Worm (Caenorhabditis elegans) whole organism, L1 larva: ENCODE results near the gene C35D6.13.
A peak's percentile ranks its signal among the peaks of the same experiment; 100 is the strongest.

Experiments
- Y116A8C.19 ChIP-seq: sonication (generic microtip); optimal IDR thresholded peaks from 2 replicates; lab custom pipeline; 2016; ENCODE audit warnings: missing compliant biosample characterization, missing genetic modification characterization, borderline replicate concordance
- ama-1 ChIP-seq: fragments of 150-350 bp; optimal IDR thresholded peaks from 2 replicates; lab custom pipeline; 2014
- dpl-1 ChIP-seq, 3 experiments: fragments of 150-350 bp in 2 of 3; sonication (generic microtip) in 1 of 3; optimal IDR thresholded peaks; 2 replicates each; lab custom pipeline; 2014 to 2017; ENCODE audit warnings: missing biosample characterization in 3 of 3, missing genetic modification characterization in 3 of 3, missing genetic modification reagents in 3 of 3
- egl-13 ChIP-seq: sonication (generic microtip); optimal IDR thresholded peaks from 2 replicates; lab custom pipeline; 2016; ENCODE audit warnings: missing genotype, missing genetic modification reagents, missing genetic modification characterization, missing compliant biosample characterization
- elt-2 ChIP-seq: sonication (generic microtip); optimal IDR thresholded peaks from 2 replicates; lab custom pipeline; 2016; ENCODE audit warnings: missing genetic modification characterization, mild to moderate bottlenecking, inconsistent platforms, missing compliant biosample characterization, missing genetic modification reagents
- elt-3 ChIP-seq, 6 experiments: fragments of 150-350 bp in 1 of 6; sonication (generic microtip); optimal IDR thresholded peaks; 2 replicates each; lab custom pipeline; 2017 to 2018; ENCODE audit warnings: missing biosample characterization in 6 of 6, missing genetic modification characterization in 6 of 6, inconsistent platforms in 1 of 6
- lin-39 ChIP-seq: fragments of 150-350 bp; optimal IDR thresholded peaks from 2 replicates; lab custom pipeline; 2014; ENCODE audit warnings: missing biosample characterization, missing genetic modification reagents, missing genetic modification characterization
- mab-9 ChIP-seq: fragments of 200-800 bp; sonication (Bioruptor generic); IDR thresholded peaks from 2 replicates; pipeline ENCODE4 v1.3.6; 2022; ENCODE audit warnings: missing genetic modification reagents, missing genetic modification characterization, missing compliant biosample characterization
- mdl-1 ChIP-seq, 2 experiments: fragments of 150-350 bp; optimal IDR thresholded peaks; 2 replicates each; lab custom pipeline; 2014 to 2017; ENCODE audit warnings: missing biosample characterization in 2 of 2, missing genetic modification characterization in 2 of 2, inconsistent platforms in 1 of 2
- nhr-12 ChIP-seq: sonication (generic microtip); optimal IDR thresholded peaks from 2 replicates; lab custom pipeline; 2017; ENCODE audit warnings: missing biosample characterization, missing genetic modification characterization
- sptf-1 ChIP-seq: fragments of 150-350 bp; optimal IDR thresholded peaks from 2 replicates; lab custom pipeline; 2014; ENCODE audit warnings: missing biosample characterization, missing genetic modification characterization
- tbx-2 ChIP-seq: sonication (generic microtip); optimal IDR thresholded peaks from 2 replicates; lab custom pipeline; 2016; ENCODE audit warnings: missing genetic modification characterization, missing compliant biosample characterization
- unc-62 ChIP-seq: fragments of 150-350 bp; optimal IDR thresholded peaks from 2 replicates; lab custom pipeline; 2014; ENCODE audit warnings: missing biosample characterization, missing genetic modification reagents, missing genetic modification characterization

DNA sequence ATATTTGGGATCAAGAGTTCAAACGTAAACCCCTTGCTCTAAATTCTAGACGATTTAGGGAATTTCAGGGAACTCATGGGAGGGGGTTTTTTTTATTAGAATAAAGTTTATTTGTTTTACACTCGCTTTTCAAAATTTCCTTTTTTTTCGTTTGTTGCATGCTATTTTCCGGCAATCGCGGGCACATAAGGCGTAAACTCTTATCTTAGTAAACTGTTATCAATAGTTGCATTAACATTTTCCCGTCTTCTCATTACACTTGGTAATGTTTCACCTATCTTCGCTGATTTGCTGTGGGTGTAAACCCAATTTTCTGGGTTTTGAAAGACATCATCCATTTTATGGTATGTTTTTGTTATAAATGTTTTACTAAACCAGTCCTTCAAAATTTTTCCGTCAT, 42.9 kb upstream of the C35D6.13 start:
- TF ChIP-seq mab-9 (GFP tag; lab: Robert Waterston, UW): no peak
- no peak for TF ChIP-seq lin-39
- TF ChIP-seq Y116A8C.19: no peak
- TF ChIP-seq ama-1 (lab: Kevin White, UChicago): no peak
- TF ChIP-seq mdl-1 (tag; optimal IDR thresholded peaks at IDR 0.05; lab: Kevin White, UChicago): no peak
- peak; percentile 34 for TF ChIP-seq elt-2 (tag; lab: Kevin White, UChicago)
- no peak for TF ChIP-seq egl-13 (tag; lab: Kevin White, UChicago)
- TF ChIP-seq elt-3 (tag; optimal IDR thresholded peaks at IDR 0.05; lab: Kevin White, UChicago): no peak
- no peak for TF ChIP-seq dpl-1 (GFP tag; optimal IDR thresholded peaks at IDR 0.05; lab: Kevin White, UChicago)
- no peak for TF ChIP-seq unc-62 (GFP tag; lab: Kevin White, UChicago)
- no peak for TF ChIP-seq nhr-12
- no peak for TF ChIP-seq sptf-1 (tag; lab: Kevin White, UChicago)
- TF ChIP-seq tbx-2 (tag; lab: Kevin White, UChicago): no peak
